Fruit fly (Drosophila melanogaster) whole organism, embryonic: ENCODE results near the gene Mekk1.
A peak's percentile ranks its signal among the peaks of the same experiment; 100 is the strongest.

Source experiments
- CG10274 ChIP-seq: fragments of 200-800 bp; sonication (Bioruptor generic); optimal IDR thresholded peaks from 3 replicates; lab custom pipeline; 2017; ENCODE audit warnings: missing biosample characterization, mild to moderate bottlenecking, missing genetic modification characterization
- CG10431 ChIP-seq: fragments of 200-800 bp; sonication (Bioruptor generic); optimal IDR thresholded peaks from 3 replicates; lab custom pipeline; 2018; ENCODE audit warnings: missing biosample characterization, mild to moderate bottlenecking, missing genetic modification characterization
- CG11093 ChIP-seq: fragments of 200-800 bp; sonication (Bioruptor generic); IDR thresholded peaks from 3 replicates; pipeline ENCODE4 v1.3.6; 2022; ENCODE audit warnings: missing biosample characterization, missing genetic modification characterization
- CG11247 ChIP-seq: fragments of 200-800 bp; sonication (Bioruptor generic); IDR thresholded peaks from 2 replicates; pipeline ENCODE4 v1.3.6; 2022; ENCODE audit warnings: missing biosample characterization, missing genetic modification characterization
- CG12391 ChIP-seq: fragments of 200-800 bp; sonication (Bioruptor generic); optimal IDR thresholded peaks from 3 replicates; lab custom pipeline; 2018; ENCODE audit warnings: missing biosample characterization, mild to moderate bottlenecking, missing genetic modification characterization, moderate library complexity
- CG13894 ChIP-seq: fragments of 200-800 bp; sonication (Bioruptor generic); optimal IDR thresholded peaks from 3 replicates; lab custom pipeline; 2018; ENCODE audit warnings: missing biosample characterization, mild to moderate bottlenecking, missing genetic modification characterization, moderate library complexity
- CG14965 ChIP-seq: fragments of 200-800 bp; sonication (Bioruptor generic); optimal IDR thresholded peaks from 2 replicates; lab custom pipeline; 2016; ENCODE audit warnings: missing biosample characterization, missing genetic modification characterization, borderline replicate concordance
- CG16863 ChIP-seq: fragments of 200-800 bp; sonication (Bioruptor generic); optimal IDR thresholded peaks from 3 replicates; lab custom pipeline; 2016; ENCODE audit warnings: missing biosample characterization, missing genetic modification characterization
- CG17359 ChIP-seq: fragments of 200-800 bp; sonication (Bioruptor generic); optimal IDR thresholded peaks from 3 replicates; lab custom pipeline; 2018; ENCODE audit warnings: missing biosample characterization, mild to moderate bottlenecking, missing genetic modification characterization, moderate library complexity
- CG17385 ChIP-seq: fragments of 200-800 bp; sonication (Bioruptor generic); optimal IDR thresholded peaks from 3 replicates; lab custom pipeline; 2018; ENCODE audit warnings: missing biosample characterization, mild to moderate bottlenecking, missing genetic modification characterization
- CG18011 ChIP-seq: fragments of 200-800 bp; sonication (Bioruptor generic); optimal IDR thresholded peaks from 2 replicates; lab custom pipeline; 2017; ENCODE audit warnings: missing biosample characterization, missing genetic modification characterization, mild to moderate bottlenecking, moderate library complexity, missing genotype
- CG2889 ChIP-seq: fragments of 200-800 bp; sonication (Bioruptor generic); IDR thresholded peaks from 3 replicates; pipeline ENCODE4 v1.3.6; 2022; ENCODE audit warnings: missing biosample characterization, missing genetic modification characterization
- CG3163 ChIP-seq: fragments of 200-800 bp; sonication (Bioruptor generic); optimal IDR thresholded peaks from 3 replicates; lab custom pipeline; 2016; ENCODE audit warnings: missing biosample characterization, missing genetic modification characterization
- CG3726 ChIP-seq: fragments of 200-800 bp; sonication (Bioruptor generic); IDR thresholded peaks from 3 replicates; pipeline ENCODE4, ENCODE4 v1.3.6; 2022; ENCODE audit warnings: missing biosample characterization, missing genetic modification characterization
- CG5245 ChIP-seq: fragments of 200-800 bp; sonication (Bioruptor generic); optimal IDR thresholded peaks from 3 replicates; lab custom pipeline; 2016; ENCODE audit warnings: missing biosample characterization, missing genetic modification characterization
- CG6654 ChIP-seq: fragments of 200-800 bp; sonication (Bioruptor generic); optimal IDR thresholded peaks from 2 replicates; lab custom pipeline; 2017; ENCODE audit warnings: missing biosample characterization, mild to moderate bottlenecking, missing genetic modification characterization
- CG6689 ChIP-seq: fragments of 200-800 bp; sonication (Bioruptor generic); IDR thresholded peaks from 2 replicates; pipeline ENCODE4 v1.3.6; 2022; ENCODE audit warnings: missing biosample characterization, missing genetic modification characterization
- CG6791 ChIP-seq: fragments of 200-800 bp; sonication (Bioruptor generic); IDR thresholded peaks from 3 replicates; pipeline ENCODE4 v1.3.6; 2022; ENCODE audit warnings: missing biosample characterization, missing genetic modification characterization; ENCODE audit not compliant: partially characterized antibody
- CG6854 ChIP-seq: fragments of 200-800 bp; sonication (Bioruptor generic); optimal IDR thresholded peaks from 3 replicates; lab custom pipeline; 2017; ENCODE audit warnings: missing biosample characterization, mild to moderate bottlenecking, missing genetic modification characterization
- CG7372 ChIP-seq: fragments of 200-800 bp; sonication (Bioruptor generic); IDR thresholded peaks from 2 replicates; pipeline ENCODE4 v1.3.6; 2022; ENCODE audit warnings: missing biosample characterization, missing genetic modification characterization
- CG8290 ChIP-seq, 3 experiments: fragments of 200-800 bp; sonication (Bioruptor generic); optimal IDR thresholded peaks; 2 replicates each; lab custom pipeline; 2016 to 2019; ENCODE audit warnings: missing biosample characterization in 3 of 3, missing genetic modification characterization in 3 of 3, mild to moderate bottlenecking in 2 of 3, moderate library complexity in 1 of 3
- Ets97D ChIP-seq: fragments of 200-800 bp; sonication (Bioruptor generic); optimal IDR thresholded peaks from 3 replicates; lab custom pipeline; 2016; ENCODE audit warnings: missing biosample characterization, missing genetic modification characterization
- Fer3 ChIP-seq: fragments of 200-800 bp; sonication (Bioruptor generic); optimal IDR thresholded peaks from 2 replicates; lab custom pipeline; 2018; ENCODE audit warnings: missing biosample characterization, mild to moderate bottlenecking, missing genetic modification characterization, moderate library complexity
- GATAe ChIP-seq: fragments of 200-800 bp; sonication (Bioruptor generic); conservative IDR thresholded peaks from 2 replicates; pipeline ENCODE4 v1.3.6; 2022; ENCODE audit warnings: missing biosample characterization, missing genetic modification characterization
- Gsc ChIP-seq: fragments of 200-800 bp; sonication (Bioruptor generic); IDR thresholded peaks from 2 replicates; pipeline ENCODE4 v1.3.6; 2022; ENCODE audit warnings: missing biosample characterization, missing genetic modification characterization
- HHEX ChIP-seq: fragments of 200-800 bp; sonication (Bioruptor generic); optimal IDR thresholded peaks from 3 replicates; lab custom pipeline; 2017; ENCODE audit warnings: missing biosample characterization, mild to moderate bottlenecking, missing genetic modification characterization, missing genetic modification reagents
- HLH4C ChIP-seq: fragments of 200-800 bp; sonication (Bioruptor generic); IDR thresholded peaks from 3 replicates; pipeline ENCODE4 v1.3.6; 2022; ENCODE audit warnings: missing biosample characterization, missing genetic modification characterization; ENCODE audit not compliant: partially characterized antibody
- HmgD ChIP-seq: fragments of 200-800 bp; sonication (Bioruptor generic); optimal IDR thresholded peaks from 3 replicates; lab custom pipeline; 2016; ENCODE audit warnings: missing biosample characterization, missing genetic modification characterization
- Hr51 ChIP-seq, 2 experiments: fragments of 200-800 bp; sonication (Bioruptor generic); optimal IDR thresholded peaks; 2 replicates in 1 of 2; 3 replicates in 1 of 2; lab custom pipeline; 2016 to 2018; ENCODE audit warnings: missing biosample characterization in 2 of 2, missing genetic modification characterization in 2 of 2, mild to moderate bottlenecking in 1 of 2, moderate library complexity in 1 of 2
- Hsf ChIP-seq: fragments of 200-800 bp; sonication (Bioruptor generic); optimal IDR thresholded peaks from 3 replicates; lab custom pipeline; 2016; ENCODE audit warnings: missing biosample characterization, missing genetic modification characterization
- MESR4 ChIP-seq: fragments of 200-800 bp; sonication (Bioruptor generic); optimal IDR thresholded peaks from 2 replicates; lab custom pipeline; 2018; ENCODE audit warnings: missing biosample characterization, mild to moderate bottlenecking, missing genetic modification characterization, moderate library complexity
- Oli ChIP-seq: fragments of 200-800 bp; sonication (Bioruptor generic); optimal IDR thresholded peaks from 2 replicates; lab custom pipeline; 2018; ENCODE audit warnings: missing biosample characterization, mild to moderate bottlenecking, missing genetic modification characterization, moderate library complexity
- Sin3A ChIP-seq: fragments of >200 bp; optimal IDR thresholded peaks from 2 replicates; lab custom pipeline; 2018
- Spps ChIP-seq: fragments of 200-800 bp; sonication (Bioruptor generic); optimal IDR thresholded peaks from 2 replicates; lab custom pipeline; 2018; ENCODE audit warnings: missing biosample characterization, mild to moderate bottlenecking, missing genetic modification characterization
- Xbp1 ChIP-seq: fragments of 200-800 bp; sonication (Bioruptor generic); optimal IDR thresholded peaks from 3 replicates; lab custom pipeline; 2016; ENCODE audit warnings: missing biosample characterization, mild to moderate bottlenecking, missing genetic modification characterization
- br ChIP-seq: fragments of >200 bp; optimal IDR thresholded peaks from 2 replicates; lab custom pipeline; 2017
- cas ChIP-seq: fragments of 200-800 bp; sonication (Bioruptor generic); IDR thresholded peaks from 2 replicates; pipeline ENCODE4 v1.3.6; 2022; ENCODE audit warnings: missing biosample characterization, missing genetic modification characterization
- chm ChIP-seq: fragments of 200-800 bp; sonication (Bioruptor generic); IDR thresholded peaks from 2 replicates; pipeline ENCODE4 v1.3.6; 2022; ENCODE audit warnings: missing biosample characterization, missing genetic modification characterization
- crp ChIP-seq, 2 experiments: fragments of 200-800 bp; sonication (Bioruptor generic); optimal IDR thresholded peaks; 2 replicates in 1 of 2; 3 replicates in 1 of 2; lab custom pipeline; 2017; ENCODE audit warnings: missing biosample characterization in 2 of 2, missing genetic modification characterization in 2 of 2, mild to moderate bottlenecking in 1 of 2, moderate library complexity in 1 of 2
- disco-r ChIP-seq: fragments of 200-800 bp; sonication (Bioruptor generic); optimal IDR thresholded peaks from 2 replicates; lab custom pipeline; 2016; ENCODE audit warnings: missing biosample characterization, missing genetic modification characterization
- fd96Cb ChIP-seq: fragments of 200-800 bp; sonication (Bioruptor generic); optimal IDR thresholded peaks from 2 replicates; lab custom pipeline; 2018; ENCODE audit warnings: missing biosample characterization, mild to moderate bottlenecking, missing genetic modification characterization, moderate library complexity
- lilli ChIP-seq: fragments of 200-800 bp; sonication (Bioruptor generic); optimal IDR thresholded peaks from 3 replicates; lab custom pipeline; 2016; ENCODE audit warnings: missing biosample characterization, missing genetic modification characterization
- maf-S ChIP-seq: fragments of 200-800 bp; sonication (Bioruptor generic); optimal IDR thresholded peaks from 2 replicates; lab custom pipeline; 2016; ENCODE audit warnings: missing biosample characterization, missing genetic modification characterization
- oc ChIP-seq: fragments of 200-800 bp; sonication (Bioruptor generic); optimal IDR thresholded peaks from 2 replicates; lab custom pipeline; 2018; ENCODE audit warnings: missing biosample characterization, mild to moderate bottlenecking, missing genetic modification characterization, moderate library complexity
- peb ChIP-seq: fragments of 200-800 bp; sonication (Bioruptor generic); IDR thresholded peaks from 2 replicates; pipeline ENCODE4 v1.3.6; 2022; ENCODE audit warnings: missing biosample characterization, missing genetic modification characterization
- sc ChIP-seq, 3 experiments: fragments of >200 bp in 2 of 3; fragments of 200-800 bp in 1 of 3; sonication (Bioruptor generic) in 1 of 3; optimal IDR thresholded peaks; 2 replicates in 2 of 3; 3 replicates in 1 of 3; lab custom pipeline; 2017; ENCODE audit warnings: mild to moderate bottlenecking in 1 of 3, missing biosample characterization in 1 of 3, missing genetic modification characterization in 1 of 3, missing genetic modification reagents in 1 of 3
- vfl ChIP-seq: fragments of 200-800 bp; sonication (Bioruptor generic); optimal IDR thresholded peaks from 2 replicates; lab custom pipeline; 2016; ENCODE audit warnings: missing biosample characterization, missing genetic modification characterization
- zfh2 ChIP-seq: fragments of 200-800 bp; sonication (Bioruptor generic); optimal IDR thresholded peaks from 2 replicates; lab custom pipeline; 2016; ENCODE audit warnings: missing biosample characterization, missing genetic modification characterization

The Mekk1 gene

dm6 chr3R:18758548-18759257, 15.3 kb upstream of the Mekk1 start, which contains the start of gene Epg5 (continued):
- TF ChIP-seq zfh2 (GFP tag; lab: Kevin White, UChicago), result peak; percentile 90
- TF ChIP-seq CG12391 (tag; lab: Kevin White, UChicago), result no peak
- peak; percentile 55; the same call in 1 of the 2 replicates for TF ChIP-seq CG6689 (GFP tag; lab: Robert Waterston, UW)
- TF ChIP-seq CG11093 (GFP tag; lab: Robert Waterston, UW), result no peak; the same call in 2 of the 3 replicates
- no peak for TF ChIP-seq disco-r (GFP tag; lab: Kevin White, UChicago)
- no peak for TF ChIP-seq oc (tag; lab: Kevin White, UChicago)
- no peak for TF ChIP-seq Fer3 (tag; lab: Kevin White, UChicago)
- TF ChIP-seq MESR4, result peak; percentile 55
- TF ChIP-seq CG6791 (GFP tag; lab: Robert Waterston, UW), result peak; percentile 95
- TF ChIP-seq HLH4C (GFP tag; lab: Robert Waterston, UW), result peak; percentile 96
- peak; percentile 24 for TF ChIP-seq CG3163 (GFP tag; lab: Kevin White, UChicago)
- TF ChIP-seq fd96Cb (tag; lab: Kevin White, UChicago), result peak; percentile 50
- TF ChIP-seq Oli, result no peak
- peak; percentile 75 for TF ChIP-seq vfl
- TF ChIP-seq CG17359 (tag; lab: Kevin White, UChicago), result no peak
- no peak for TF ChIP-seq CG14965
- no peak for TF ChIP-seq Gsc (GFP tag; lab: Robert Waterston, UW)
- TF ChIP-seq HmgD, result peak; percentile 48
- no peak for TF ChIP-seq cas (GFP tag; lab: Robert Waterston, UW)
- TF ChIP-seq CG16863 (GFP tag; lab: Kevin White, UChicago), result peak; percentile 42
- peak; percentile 49; the same call in 1 of the 2 replicates for TF ChIP-seq CG11247 (GFP tag; lab: Robert Waterston, UW)
- peak; percentile 71 for TF ChIP-seq CG7372 (GFP tag; lab: Robert Waterston, UW)
- TF ChIP-seq br (lab: Kevin White, UChicago), result no peak
- TF ChIP-seq CG13894, result no peak
- peak; percentile 68 for TF ChIP-seq CG17385
- no peak for TF ChIP-seq chm (GFP tag; lab: Robert Waterston, UW)
- TF ChIP-seq CG6654 (GFP tag; lab: Kevin White, UChicago), result no peak
- TF ChIP-seq Spps (tag; lab: Kevin White, UChicago), result peak; percentile 4
- TF ChIP-seq Hr51 (GFP tag; optimal IDR thresholded peaks at IDR 0.05; lab: Kevin White, UChicago), result peak in 1 of 2 experiments; percentile 79
- TF ChIP-seq CG10274 (GFP tag; lab: Kevin White, UChicago), result no peak
- peak; percentile 12 to 85 for TF ChIP-seq crp (GFP tag; optimal IDR thresholded peaks at IDR 0.05; lab: Kevin White, UChicago)
- peak; percentile 58 for TF ChIP-seq maf-S (GFP tag; lab: Kevin White, UChicago)
- no peak for TF ChIP-seq sc (optimal IDR thresholded peaks at IDR 0.05; lab: Kevin White, UChicago)
- no peak for TF ChIP-seq sc (GFP tag; optimal IDR thresholded peaks at IDR 0.05; lab: Kevin White, UChicago)
- TF ChIP-seq Ets97D (GFP tag; lab: Kevin White, UChicago), result peak; percentile 76
- TF ChIP-seq CG3726, result no peak
- peak; percentile 49 for TF ChIP-seq CG18011 (GFP tag; lab: Kevin White, UChicago)
- TF ChIP-seq peb (GFP tag; lab: Robert Waterston, UW), result peak; percentile 50; the same call in 1 of the 2 replicates
- TF ChIP-seq Hsf, result peak; percentile 80
- peak; percentile 83 for TF ChIP-seq Xbp1
- TF ChIP-seq Sin3A, result peak; percentile 93
- TF ChIP-seq CG8290 (GFP tag; optimal IDR thresholded peaks at IDR 0.05; lab: Kevin White, UChicago), result no peak
- no peak for TF ChIP-seq CG8290 (tag; optimal IDR thresholded peaks at IDR 0.05; lab: Kevin White, UChicago)
- peak; percentile 32 for TF ChIP-seq CG5245 (GFP tag; lab: Kevin White, UChicago)
- TF ChIP-seq CG10431 (GFP tag; lab: Kevin White, UChicago), result no peak
- no peak for TF ChIP-seq CG6854 (GFP tag; lab: Kevin White, UChicago)
- no peak; the same call in 1 of the 2 replicates for TF ChIP-seq GATAe (GFP tag; lab: Robert Waterston, UW)
- TF ChIP-seq HHEX, result peak; percentile 50
- TF ChIP-seq lilli, result peak; percentile 89
- TF ChIP-seq CG2889 (GFP tag; lab: Robert Waterston, UW), result 0 out of 3 replicates have a peak, but pooled peaks have one; percentile 18
